Worm (Caenorhabditis elegans): ENCODE results near the gene sre-28.

The sre-28 gene

DNA sequence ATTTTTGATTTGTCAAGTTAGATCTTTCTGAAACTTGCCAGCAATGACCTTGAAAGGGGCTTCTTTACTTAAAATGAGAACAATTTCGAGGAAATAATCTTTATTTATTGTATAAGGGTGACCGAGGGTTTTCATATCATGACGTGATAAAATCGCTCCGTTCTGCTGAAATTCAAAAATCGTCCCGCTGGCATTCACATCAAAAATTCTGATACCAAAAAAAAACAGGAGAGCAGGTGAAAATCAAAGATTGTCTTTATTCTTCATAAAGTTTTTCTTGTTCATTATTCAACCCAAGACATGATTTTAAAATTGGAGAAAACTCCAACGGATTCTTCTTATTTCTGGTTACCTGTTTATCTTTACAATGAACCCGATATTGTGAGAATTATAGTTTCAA, at the start of gene sre-28:
Gene sre-28, plus strand, starts transcription at position 301 of the 400 bp plus-strand sequence.
- no peak for TF ChIP-seq lsy-2 (tag; optimal IDR thresholded peaks at IDR 0.05)
- no peak for TF ChIP-seq dmd-4 (tag; optimal IDR thresholded peaks at IDR 0.05)
- no peak for TF ChIP-seq ceh-82 (tag; optimal IDR thresholded peaks at IDR 0.05)
- TF ChIP-seq nhr-12 (tag; optimal IDR thresholded peaks at IDR 0.05), result no peak
- no peak for TF ChIP-seq mbf-1 (tag; optimal IDR thresholded peaks at IDR 0.05)
- TF ChIP-seq sem-4 (tag; optimal IDR thresholded peaks at IDR 0.05), result no peak
- TF ChIP-seq nhr-21 (tag; optimal IDR thresholded peaks at IDR 0.05), result no peak
- TF ChIP-seq nhr-237 (tag; optimal IDR thresholded peaks at IDR 0.05), result no peak
- no peak for TF ChIP-seq nhr-11 (tag; optimal IDR thresholded peaks at IDR 0.05)
- TF ChIP-seq ceh-16 (tag; optimal IDR thresholded peaks at IDR 0.05), result no peak
- TF ChIP-seq zag-1 (tag; optimal IDR thresholded peaks at IDR 0.05), result no peak
- TF ChIP-seq unc-55 (GFP tag; optimal IDR thresholded peaks at IDR 0.05), result no peak
- no peak for TF ChIP-seq C34F6.9 (tag; optimal IDR thresholded peaks at IDR 0.05)
- TF ChIP-seq ZK546.5 (tag; optimal IDR thresholded peaks at IDR 0.05), result no peak
- TF ChIP-seq sma-3 (GFP tag; optimal IDR thresholded peaks at IDR 0.05), result no peak
- no peak for TF ChIP-seq nhr-23 (tag; optimal IDR thresholded peaks at IDR 0.05)
- no peak for TF ChIP-seq nhr-25 (tag; optimal IDR thresholded peaks at IDR 0.05)
- no peak for TF ChIP-seq gmeb-1 (tag; optimal IDR thresholded peaks at IDR 0.05)

DNA sequence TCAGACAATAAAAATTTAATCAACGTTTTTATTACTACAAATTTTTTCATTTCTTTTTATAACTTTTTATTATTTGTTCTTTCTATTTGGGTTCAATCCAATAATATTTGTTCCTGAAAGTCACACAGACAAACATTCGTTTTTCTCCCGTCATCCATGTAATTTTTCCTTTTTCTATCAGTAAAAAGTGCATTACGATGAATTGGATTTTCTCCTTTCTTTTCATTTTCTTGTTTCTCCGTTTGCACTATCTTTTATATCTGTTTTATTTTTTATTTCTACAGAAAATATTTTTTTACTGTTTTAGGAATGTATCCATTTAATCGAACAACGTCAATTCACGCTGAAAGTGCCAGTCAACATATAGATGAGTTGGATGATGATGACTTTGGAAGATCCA, 44.9 kb upstream of the sre-28 start, which contains the start of gene egl-47:
Gene egl-47, plus strand, starts transcription at position 301 of the 400 bp plus-strand sequence.
- TF ChIP-seq nhr-23 (tag; optimal IDR thresholded peaks at IDR 0.05), result no peak
- no peak for TF ChIP-seq unc-39 (tag; optimal IDR thresholded peaks at IDR 0.05)
- TF ChIP-seq mab-5 (tag; optimal IDR thresholded peaks at IDR 0.05), result no peak
- no peak for TF ChIP-seq elt-1 (tag; optimal IDR thresholded peaks at IDR 0.05)
- TF ChIP-seq ztf-1 (GFP tag; conservative IDR thresholded peaks at IDR 0.05), result no peak
- no peak for TF ChIP-seq crh-2 (tag; optimal IDR thresholded peaks at IDR 0.05)
- no peak for TF ChIP-seq sma-3 (GFP tag; optimal IDR thresholded peaks at IDR 0.05)
- no peak for TF ChIP-seq lsy-2 (tag; optimal IDR thresholded peaks at IDR 0.05)
- no peak for TF ChIP-seq lin-13 (GFP tag; optimal IDR thresholded peaks at IDR 0.05)
- no peak for TF ChIP-seq ztf-4 (tag; optimal IDR thresholded peaks at IDR 0.05)
- no peak for TF ChIP-seq nhr-25 (tag; optimal IDR thresholded peaks at IDR 0.05)
- TF ChIP-seq C34F6.9 (tag; optimal IDR thresholded peaks at IDR 0.05), result no peak
- no peak for TF ChIP-seq gmeb-1 (tag; optimal IDR thresholded peaks at IDR 0.05)
- no peak for TF ChIP-seq sma-9 (GFP tag; optimal IDR thresholded peaks at IDR 0.05)
- TF ChIP-seq sma-9 (tag; optimal IDR thresholded peaks at IDR 0.05), result no peak
- no peak for TF ChIP-seq fos-1 (tag; optimal IDR thresholded peaks at IDR 0.05)
- TF ChIP-seq nhr-12 (tag; optimal IDR thresholded peaks at IDR 0.05), result no peak
- TF ChIP-seq blmp-1 (tag; optimal IDR thresholded peaks at IDR 0.05; ENCODE audit: insufficient read depth), result no peak
- no peak for TF ChIP-seq snpc-4 (tag; optimal IDR thresholded peaks at IDR 0.05)
- no peak for TF ChIP-seq peb-1 (tag; optimal IDR thresholded peaks at IDR 0.05)
- TF ChIP-seq skn-1 (tag; optimal IDR thresholded peaks at IDR 0.05), result no peak

DNA sequence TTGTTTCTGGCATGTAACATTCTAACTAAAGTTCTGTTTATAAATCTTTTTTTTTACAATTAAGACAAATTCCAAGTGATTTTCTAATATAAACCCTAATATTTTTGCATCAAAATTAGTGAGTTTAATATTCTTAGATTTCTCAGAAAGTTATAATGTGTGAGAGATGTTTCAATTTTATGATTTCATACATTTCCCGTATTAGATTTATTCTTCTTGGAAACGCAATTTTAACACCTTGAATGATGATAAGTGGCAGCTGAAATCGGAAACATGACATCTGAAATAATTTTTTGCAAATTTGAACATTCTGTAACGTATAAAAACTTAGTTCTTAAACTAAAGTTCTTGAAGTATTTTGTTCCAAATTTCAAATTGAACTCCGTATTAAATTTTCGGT, 43.1 kb upstream of the sre-28 start:
- TF ChIP-seq mab-5 (tag; optimal IDR thresholded peaks at IDR 0.05) (no peak), nhr-6 (tag; optimal IDR thresholded peaks at IDR 0.05) (no peak), nhr-129 (tag; optimal IDR thresholded peaks at IDR 0.05) (no peak), lin-13 (GFP tag; optimal IDR thresholded peaks at IDR 0.05) (no peak), blmp-1 (tag; optimal IDR thresholded peaks at IDR 0.05; ENCODE audit: insufficient read depth) (no peak), Y55F3AM.14 (GFP tag; optimal IDR thresholded peaks at IDR 0.05) (no peak), skn-1 (tag; optimal IDR thresholded peaks at IDR 0.05) (no peak), F13H6.1 (tag; optimal IDR thresholded peaks at IDR 0.05) (no peak), nhr-237 (tag; optimal IDR thresholded peaks at IDR 0.05) (no peak), nhr-23 (tag; optimal IDR thresholded peaks at IDR 0.05) (no peak), nhr-12 (tag; optimal IDR thresholded peaks at IDR 0.05) (no peak), unc-39 (tag; optimal IDR thresholded peaks at IDR 0.05) (no peak), ama-1 (optimal IDR thresholded peaks at IDR 0.05) (no peak), nhr-11 (tag; optimal IDR thresholded peaks at IDR 0.05) (no peak), R02D3.7 (tag; optimal IDR thresholded peaks at IDR 0.05) (no peak), nhr-77 (tag; optimal IDR thresholded peaks at IDR 0.05) (no peak), egl-27 (tag; optimal IDR thresholded peaks at IDR 0.05) (no peak), dmd-4 (tag; optimal IDR thresholded peaks at IDR 0.05) (no peak)
